Worm (Caenorhabditis elegans): ENCODE measurements around the gene sav-1.

The sav-1 gene

DNA sequence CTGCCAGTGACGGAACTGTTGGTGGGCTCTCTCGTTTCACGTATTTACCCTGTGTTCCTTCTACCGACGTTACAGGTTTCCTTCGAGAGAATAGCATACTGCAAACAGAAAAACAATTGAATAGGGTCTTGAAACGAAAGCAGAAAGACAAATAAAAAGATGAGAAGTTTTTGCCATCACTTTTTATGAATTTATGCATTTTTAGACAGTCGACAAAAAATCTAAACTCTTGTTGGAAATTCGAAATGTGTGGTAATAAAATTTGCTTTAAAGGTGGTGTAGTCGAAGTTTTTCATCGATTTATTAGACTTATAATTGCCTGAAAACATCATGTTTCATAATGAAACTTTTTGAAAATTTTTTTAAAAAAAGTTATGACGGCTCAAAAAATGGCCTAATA, at the start of gene sav-1:
Gene sav-1, minus strand, starts transcription at position 101 of the 400 bp plus-strand sequence.
- TF ChIP-seq lin-11 (tag; optimal IDR thresholded peaks at IDR 0.05) (no peak), snpc-4 (tag; optimal IDR thresholded peaks at IDR 0.05) (no peak), R02D3.7 (tag; optimal IDR thresholded peaks at IDR 0.05) (no peak), sma-3 (GFP tag; optimal IDR thresholded peaks at IDR 0.05) (no peak), ceh-16 (tag; optimal IDR thresholded peaks at IDR 0.05) (no peak), C34F6.9 (tag; optimal IDR thresholded peaks at IDR 0.05) (no peak), mbf-1 (tag; optimal IDR thresholded peaks at IDR 0.05) (no peak), nhr-12 (tag; optimal IDR thresholded peaks at IDR 0.05) (no peak), nhr-21 (tag; optimal IDR thresholded peaks at IDR 0.05) (no peak)

DNA sequence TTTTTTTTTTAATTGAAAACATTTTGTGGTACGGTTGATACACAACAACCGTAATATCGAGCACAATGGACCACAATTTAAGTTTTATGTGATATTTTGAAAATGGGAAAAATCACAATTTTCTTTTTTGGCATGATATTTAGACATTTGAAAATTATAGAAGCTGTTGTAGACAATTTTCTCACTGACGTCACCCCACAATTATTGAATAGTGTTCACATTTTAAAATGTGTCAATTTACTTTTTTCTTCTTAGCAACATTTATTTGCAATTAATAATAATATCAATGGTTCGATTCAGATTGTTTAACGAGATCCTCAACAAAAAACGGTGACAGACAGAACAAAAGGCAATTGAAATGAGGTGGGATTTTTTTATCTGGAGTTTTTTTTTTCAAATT, 48.4 kb upstream of the sav-1 start, which contains the start of gene T01B6.1:
Gene T01B6.1, plus strand, starts transcription at position 301 of the 400 bp plus-strand sequence.
- TF ChIP-seq ama-1 (optimal IDR thresholded peaks at IDR 0.05) (no peak), Y55F3AM.14 (GFP tag; optimal IDR thresholded peaks at IDR 0.05) (no peak), lin-39 (tag; optimal IDR thresholded peaks at IDR 0.05) (no peak), ZK546.5 (tag; optimal IDR thresholded peaks at IDR 0.05) (no peak), mab-5 (tag; optimal IDR thresholded peaks at IDR 0.05) (no peak), unc-62 (GFP tag; optimal IDR thresholded peaks at IDR 0.05) (no peak), F13H6.1 (tag; optimal IDR thresholded peaks at IDR 0.05) (no peak)

ce11 chrX:2330494-2330893, 43.5 kb upstream of the sav-1 start:
- TF ChIP-seq mdl-1 (tag; optimal IDR thresholded peaks at IDR 0.05) (no peak), C34F6.9 (tag; optimal IDR thresholded peaks at IDR 0.05) (no peak), nhr-25 (tag; optimal IDR thresholded peaks at IDR 0.05) (no peak), ceh-16 (tag; optimal IDR thresholded peaks at IDR 0.05) (peak; percentile 9)

ce11 chrX:2328873-2329272, 41.9 kb upstream of the sav-1 start:
- TF ChIP-seq unc-39 (tag; optimal IDR thresholded peaks at IDR 0.05) (no peak), zag-1 (tag; optimal IDR thresholded peaks at IDR 0.05) (no peak), C34F6.9 (tag; optimal IDR thresholded peaks at IDR 0.05) (no peak), ztf-11 (tag; optimal IDR thresholded peaks at IDR 0.05) (no peak), elt-3 (tag; optimal IDR thresholded peaks at IDR 0.05) (no peak), fos-1 (tag; optimal IDR thresholded peaks at IDR 0.05) (peak; percentile 11), lin-13 (GFP tag; optimal IDR thresholded peaks at IDR 0.05) (peak; percentile 13), ama-1 (optimal IDR thresholded peaks at IDR 0.05) (peak; percentile 81), nhr-77 (tag; optimal IDR thresholded peaks at IDR 0.05) (no peak), ceh-82 (tag; optimal IDR thresholded peaks at IDR 0.05) (no peak), dmd-4 (tag; optimal IDR thresholded peaks at IDR 0.05) (no peak), sma-3 (GFP tag; optimal IDR thresholded peaks at IDR 0.05) (peak; percentile 50), sma-9 (GFP tag; optimal IDR thresholded peaks at IDR 0.05) (peak; percentile 59), sma-9 (tag; optimal IDR thresholded peaks at IDR 0.05) (no peak), unc-55 (GFP tag; optimal IDR thresholded peaks at IDR 0.05) (no peak), F13H6.1 (tag; optimal IDR thresholded peaks at IDR 0.05) (peak; percentile 4), snpc-4 (tag; optimal IDR thresholded peaks at IDR 0.05) (peak; percentile 97)

DNA sequence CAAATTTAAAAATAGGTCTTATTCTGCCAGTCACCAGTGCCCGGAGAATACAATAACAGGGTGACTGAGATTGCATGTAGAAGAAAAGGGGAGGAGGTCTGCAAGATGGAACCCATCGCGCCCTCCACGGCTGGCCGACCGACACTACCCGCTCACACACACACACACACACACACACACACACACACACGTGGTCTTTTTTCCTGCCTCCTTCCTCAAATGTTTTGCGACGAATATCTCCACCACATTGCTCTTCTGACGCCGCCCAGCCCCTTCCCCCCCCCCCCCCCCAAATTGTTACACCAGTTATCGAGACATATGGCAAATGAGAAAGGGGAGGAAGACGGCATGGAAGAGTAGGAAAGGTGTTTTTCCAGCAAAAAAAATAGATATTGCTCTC, 34.8 kb upstream of the sav-1 start:
- TF ChIP-seq sma-9 (GFP tag; optimal IDR thresholded peaks at IDR 0.05) (peak; percentile 38), sma-9 (tag; optimal IDR thresholded peaks at IDR 0.05) (no peak), R02D3.7 (tag; optimal IDR thresholded peaks at IDR 0.05) (no peak), nhr-129 (tag; optimal IDR thresholded peaks at IDR 0.05) (peak; percentile 18)

DNA sequence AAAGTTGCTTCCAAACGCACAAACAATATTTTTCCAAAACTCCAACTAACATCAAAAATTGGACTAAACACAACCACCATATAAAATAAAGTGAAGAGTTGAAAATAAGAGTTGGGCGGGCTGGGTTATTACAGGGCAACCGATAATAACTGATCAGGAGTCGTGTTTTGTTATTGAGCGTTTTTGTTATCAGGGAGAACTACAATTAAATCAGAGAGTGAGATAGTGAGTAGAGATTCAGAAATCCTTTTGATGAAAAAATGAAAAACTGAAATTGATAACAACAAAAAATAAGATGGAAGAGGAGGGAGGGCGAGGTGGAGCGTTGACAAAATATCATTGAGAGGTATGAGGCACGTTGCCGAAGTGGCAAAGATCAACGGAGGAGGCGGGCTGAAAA, 33.5 kb upstream of the sav-1 start:
- no peak for TF ChIP-seq dmd-4 (tag; optimal IDR thresholded peaks at IDR 0.05)
- no peak for TF ChIP-seq ama-1 (optimal IDR thresholded peaks at IDR 0.05)
- no peak for TF ChIP-seq C34F6.9 (tag; optimal IDR thresholded peaks at IDR 0.05)
- TF ChIP-seq alr-1 (tag; optimal IDR thresholded peaks at IDR 0.05) = no peak
- TF ChIP-seq sma-9 (GFP tag; optimal IDR thresholded peaks at IDR 0.05) = no peak
- TF ChIP-seq sma-9 (tag; optimal IDR thresholded peaks at IDR 0.05) = no peak
- TF ChIP-seq unc-62 (GFP tag; optimal IDR thresholded peaks at IDR 0.05) = no peak
- TF ChIP-seq blmp-1 (tag; optimal IDR thresholded peaks at IDR 0.05; ENCODE audit: insufficient read depth) = no peak
- no peak for TF ChIP-seq F13H6.1 (tag; optimal IDR thresholded peaks at IDR 0.05)
- no peak for TF ChIP-seq ZK546.5 (tag; optimal IDR thresholded peaks at IDR 0.05)
- no peak for TF ChIP-seq crh-2 (tag; optimal IDR thresholded peaks at IDR 0.05)
- no peak for TF ChIP-seq nhr-25 (tag; optimal IDR thresholded peaks at IDR 0.05)
- TF ChIP-seq ceh-16 (tag; optimal IDR thresholded peaks at IDR 0.05) = no peak
- no peak for TF ChIP-seq egl-27 (tag; optimal IDR thresholded peaks at IDR 0.05)
- no peak for TF ChIP-seq ztf-1 (GFP tag; conservative IDR thresholded peaks at IDR 0.05)
- TF ChIP-seq peb-1 (tag; optimal IDR thresholded peaks at IDR 0.05) = no peak
- TF ChIP-seq nhr-12 (tag; optimal IDR thresholded peaks at IDR 0.05) = no peak
- no peak for TF ChIP-seq mab-5 (tag; optimal IDR thresholded peaks at IDR 0.05)
- TF ChIP-seq nhr-237 (tag; optimal IDR thresholded peaks at IDR 0.05) = no peak
- no peak for TF ChIP-seq unc-39 (tag; optimal IDR thresholded peaks at IDR 0.05)
- TF ChIP-seq ceh-82 (tag; optimal IDR thresholded peaks at IDR 0.05) = no peak
